Fruit fly (Drosophila melanogaster) whole organism, adult: ENCODE data around the gene CG16779.

ENCODE experiments used
- CG11617 ChIP-seq: fragments of 200-800 bp; sonication (Bioruptor generic); optimal IDR thresholded peaks from 2 replicates; lab custom pipeline; 2017; ENCODE audit warnings: mild to moderate bottlenecking, missing biosample characterization, missing genetic modification reagents, missing genetic modification characterization
- CG12768 ChIP-seq: fragments of 200-800 bp; sonication (Bioruptor generic); optimal IDR thresholded peaks from 2 replicates; lab custom pipeline; 2017; ENCODE audit warnings: missing biosample characterization, missing genetic modification characterization, mild to moderate bottlenecking, moderate library complexity, missing genetic modification reagents
- CG14711 ChIP-seq: fragments of 200-800 bp; sonication (Bioruptor generic); optimal IDR thresholded peaks from 2 replicates; lab custom pipeline; 2018; ENCODE audit warnings: missing biosample characterization, mild to moderate bottlenecking, missing genetic modification characterization, moderate library complexity
- CG1620 ChIP-seq: fragments of 200-800 bp; sonication (Bioruptor generic); optimal IDR thresholded peaks from 2 replicates; lab custom pipeline; 2016; ENCODE audit warnings: missing biosample characterization, missing genetic modification characterization
- CG33017 ChIP-seq: fragments of 200-800 bp; sonication (Bioruptor generic); optimal IDR thresholded peaks from 2 replicates; lab custom pipeline; 2018; ENCODE audit warnings: missing biosample characterization, mild to moderate bottlenecking, missing genetic modification characterization, moderate library complexity
- CG5204 ChIP-seq: fragments of 200-800 bp; sonication (Bioruptor generic); optimal IDR thresholded peaks from 2 replicates; lab custom pipeline; 2016; ENCODE audit warnings: missing biosample characterization, missing genetic modification characterization
- CG7045 ChIP-seq: fragments of 200-800 bp; sonication (Bioruptor generic); optimal IDR thresholded peaks from 2 replicates; lab custom pipeline; 2017; ENCODE audit warnings: missing biosample characterization, mild to moderate bottlenecking, missing genetic modification characterization
- CG7101 ChIP-seq: fragments of 200-800 bp; sonication (Bioruptor generic); optimal IDR thresholded peaks from 2 replicates; lab custom pipeline; 2018; ENCODE audit warnings: missing biosample characterization, mild to moderate bottlenecking, missing genetic modification characterization, moderate library complexity
- Clk ChIP-seq: fragments of 200-800 bp; sonication (Bioruptor generic); optimal IDR thresholded peaks from 2 replicates; lab custom pipeline; 2017; ENCODE audit warnings: missing biosample characterization, missing genetic modification characterization
- Crg-1 ChIP-seq: fragments of 200-800 bp; sonication (Bioruptor generic); optimal IDR thresholded peaks from 2 replicates; lab custom pipeline; 2016; ENCODE audit warnings: missing biosample characterization, missing genetic modification characterization
- Hr96 ChIP-seq: fragments of 200-800 bp; sonication (Bioruptor generic); optimal IDR thresholded peaks from 2 replicates; lab custom pipeline; 2016; ENCODE audit warnings: missing biosample characterization, missing genetic modification characterization
- Mnt ChIP-seq: fragments of 200-800 bp; sonication (Bioruptor generic); optimal IDR thresholded peaks from 2 replicates; lab custom pipeline; 2016; ENCODE audit warnings: missing biosample characterization, mild to moderate bottlenecking, missing genetic modification characterization
- bab1 ChIP-seq: fragments of 200-800 bp; sonication (Bioruptor generic); optimal IDR thresholded peaks from 3 replicates; lab custom pipeline; 2019; ENCODE audit warnings: missing biosample characterization, mild to moderate bottlenecking, missing genetic modification characterization, moderate library complexity
- cic ChIP-seq: fragments of 200-800 bp; sonication (Bioruptor generic); optimal IDR thresholded peaks from 2 replicates; lab custom pipeline; 2017; ENCODE audit warnings: missing biosample characterization, mild to moderate bottlenecking, missing genetic modification characterization, moderate library complexity
- cnc ChIP-seq, 2 experiments: fragments of >200 bp; optimal IDR thresholded peaks; 2 replicates each; lab custom pipeline; 2017
- kay ChIP-seq: fragments of 200-800 bp; sonication (Bioruptor generic); peaks from one replicate; lab custom pipeline; 2016; ENCODE audit warnings: missing biosample characterization, missing genetic modification characterization, borderline replicate concordance
- ovo ChIP-seq: fragments of 200-800 bp; sonication (Bioruptor generic); optimal IDR thresholded peaks from 2 replicates; lab custom pipeline; 2016; ENCODE audit warnings: missing biosample characterization, missing genetic modification characterization
- pad ChIP-seq: fragments of 200-800 bp; sonication (Bioruptor generic); optimal IDR thresholded peaks from 3 replicates; lab custom pipeline; 2017; ENCODE audit warnings: missing biosample characterization, missing genetic modification characterization, mild to moderate bottlenecking, moderate library complexity, missing genetic modification reagents
- tj ChIP-seq: fragments of 200-800 bp; sonication (Bioruptor generic); optimal IDR thresholded peaks from 3 replicates; lab custom pipeline; 2017; ENCODE audit warnings: missing biosample characterization, mild to moderate bottlenecking, missing genetic modification characterization, moderate library complexity
- toe ChIP-seq: fragments of 200-800 bp; sonication (Bioruptor generic); optimal IDR thresholded peaks from 2 replicates; lab custom pipeline; 2016; ENCODE audit warnings: missing biosample characterization, missing genetic modification characterization

Gene CG16779

dm6 chr3R:9502416-9502763 is 8.9 kb upstream of the CG16779 start, which contains the start of gene RhoL:
RhoL (minus strand) TSS chr3R:9502581.
- peak; percentile 7 for TF ChIP-seq CG14711
- TF ChIP-seq cic (GFP tag; lab: Kevin White, UChicago): peak; percentile 82
- TF ChIP-seq CG7045: no peak
- TF ChIP-seq cnc (optimal IDR thresholded peaks at IDR 0.05; lab: Kevin White, UChicago): no peak
- peak; percentile 67 for TF ChIP-seq bab1
- no peak for TF ChIP-seq Hr96 (GFP tag; lab: Kevin White, UChicago)
- no peak for TF ChIP-seq ovo
- TF ChIP-seq CG12768 (GFP tag; lab: Kevin White, UChicago): peak; percentile 79
- peak; percentile 54 for TF ChIP-seq CG33017
- TF ChIP-seq tj (GFP tag; lab: Kevin White, UChicago): peak; percentile 47
- TF ChIP-seq CG11617 (GFP tag; lab: Kevin White, UChicago): peak; percentile 8
- no peak for TF ChIP-seq CG5204 (GFP tag; lab: Kevin White, UChicago)
- peak; percentile 81 for TF ChIP-seq Mnt (GFP tag; lab: Kevin White, UChicago)

dm6 chr3R:9501489-9502415 is 8.3 kb upstream of the CG16779 start:
- peak; percentile 34 for TF ChIP-seq ovo
- TF ChIP-seq CG33017: no peak

dm6 chr3R:9500193-9501051 is 6.9 kb upstream of the CG16779 start:
- TF ChIP-seq tj (GFP tag; lab: Kevin White, UChicago) (peak; percentile 17), CG1620 (GFP tag; lab: Kevin White, UChicago) (no peak), kay (GFP tag; lab: Kevin White, UChicago) (peak; percentile 37)

- TF ChIP-seq tj (GFP tag; lab: Kevin White, UChicago) (no peak), kay (GFP tag; lab: Kevin White, UChicago) (peak; percentile 92), CG5204 (GFP tag; lab: Kevin White, UChicago) (no peak)
These were observed 5.8 kb upstream of the CG16779 start for dm6 chr3R:9499238-9499637.

- TF ChIP-seq Crg-1 (GFP tag; lab: Kevin White, UChicago) (peak; percentile 90), Mnt (GFP tag; lab: Kevin White, UChicago) (peak; percentile 83), CG7101 (tag; lab: Kevin White, UChicago) (peak; percentile 90), CG14711 (peak; percentile 53), cnc (optimal IDR thresholded peaks at IDR 0.05; lab: Kevin White, UChicago) (no peak), pad (GFP tag; lab: Kevin White, UChicago) (peak; percentile 72), cic (GFP tag; lab: Kevin White, UChicago) (peak; percentile 80), tj (GFP tag; lab: Kevin White, UChicago) (no peak), ovo (peak; percentile 71), CG1620 (GFP tag; lab: Kevin White, UChicago) (peak; percentile 88), kay (GFP tag; lab: Kevin White, UChicago) (no peak), CG11617 (GFP tag; lab: Kevin White, UChicago) (peak; percentile 35), Clk (no peak), CG33017 (peak; percentile 65), bab1 (peak; percentile 85), CG12768 (GFP tag; lab: Kevin White, UChicago) (no peak), CG7045 (peak; percentile 55), CG5204 (GFP tag; lab: Kevin White, UChicago) (no peak), toe (GFP tag; lab: Kevin White, UChicago) (peak; percentile 82), Hr96 (GFP tag; lab: Kevin White, UChicago) (peak; percentile 78)
These were observed 3.3 kb upstream of the CG16779 start for dm6 chr3R:9496748-9497147.

dm6 chr3R:9494627-9495009 is 1.1 kb upstream of the CG16779 start, which contains the start of gene phu:
phu (plus strand) TSS chr3R:9494801.
- TF ChIP-seq CG7101 (tag; lab: Kevin White, UChicago): no peak
- TF ChIP-seq CG33017: no peak
- TF ChIP-seq CG5204 (GFP tag; lab: Kevin White, UChicago): no peak
- no peak for TF ChIP-seq bab1

dm6 chr3R:9492100-9492499 is 1.4 kb downstream of the CG16779 start:
- TF ChIP-seq CG7101 (tag; lab: Kevin White, UChicago): no peak
- TF ChIP-seq Clk: no peak
- no peak for TF ChIP-seq CG12768 (GFP tag; lab: Kevin White, UChicago)
- no peak for TF ChIP-seq CG7045
- TF ChIP-seq cnc (optimal IDR thresholded peaks at IDR 0.05; lab: Kevin White, UChicago): no peak
- TF ChIP-seq cic (GFP tag; lab: Kevin White, UChicago): no peak
- no peak for TF ChIP-seq CG5204 (GFP tag; lab: Kevin White, UChicago)
- TF ChIP-seq Mnt (GFP tag; lab: Kevin White, UChicago): no peak
- TF ChIP-seq CG11617 (GFP tag; lab: Kevin White, UChicago): no peak
- no peak for TF ChIP-seq toe (GFP tag; lab: Kevin White, UChicago)
